Worm (Caenorhabditis elegans): ENCODE measurements around the gene F25B4.8.

- TF ChIP-seq ceh-13 (GFP tag; optimal IDR thresholded peaks at IDR 0.05) (no peak), pes-1 (GFP tag; IDR thresholded peaks at IDR 0.05) (no peak), ama-1 (optimal IDR thresholded peaks at IDR 0.05) (no peak), B0310.2 (tag; optimal IDR thresholded peaks at IDR 0.05) (no peak)
These were observed 25.3 kb downstream of the F25B4.8 start, which contains the start of gene C14C11.7 for ce11 chrV:5666036-5666729.

Data from whole organism, early embryonic.